Worm (Caenorhabditis elegans): ENCODE results near the gene C16A11.4.
A peak's percentile ranks its signal among the peaks of the same experiment; 100 is the strongest.

The C16A11.4 gene

ce11 chrII:4228112-4228770 lies 1.4 kb downstream of the C16A11.4 start:
- TF ChIP-seq atf-7 (tag; optimal IDR thresholded peaks at IDR 0.05) (no peak), nfyb-1 (GFP tag; IDR thresholded peaks at IDR 0.05) (0 out of 2 replicates have a peak, but pooled peaks have one; percentile 35), lsl-1 (GFP tag; optimal IDR thresholded peaks at IDR 0.05) (peak; percentile 25), rpc-1 (optimal IDR thresholded peaks at IDR 0.05) (no peak), rpc-1 (tag; optimal IDR thresholded peaks at IDR 0.05) (no peak), pbrm-1 (GFP tag; IDR thresholded peaks at IDR 0.05) (no peak), cebp-2 (GFP tag; IDR thresholded peaks at IDR 0.05) (peak; percentile 91), lin-54 (GFP tag; optimal IDR thresholded peaks at IDR 0.05) (peak; percentile 18), cebp-1 (GFP tag; IDR thresholded peaks at IDR 0.05) (no peak), cebp-1 (tag; optimal IDR thresholded peaks at IDR 0.05) (peak; percentile 4), ceh-58 (GFP tag; IDR thresholded peaks at IDR 0.05) (no peak), egrh-3 (GFP tag; IDR thresholded peaks at IDR 0.05) (0 out of 2 replicates have a peak, but pooled peaks have one; percentile 13), hmg-1.2 (GFP tag; IDR thresholded peaks at IDR 0.05) (0 out of 2 replicates have a peak, but pooled peaks have one; percentile 24), F33H1.4 (GFP tag; IDR thresholded peaks at IDR 0.05) (peak; percentile 49), madf-6 (GFP tag; IDR thresholded peaks at IDR 0.05) (peak; percentile 66), let-526 (GFP tag; IDR thresholded peaks at IDR 0.05) (no peak), mxl-1 (tag; optimal IDR thresholded peaks at IDR 0.05) (peak; percentile 5), zfh-2 (GFP tag; conservative IDR thresholded peaks at IDR 0.05) (peak; percentile 74), ztf-6 (GFP tag; IDR thresholded peaks at IDR 0.05) (no peak), chd-7 (tag; optimal IDR thresholded peaks at IDR 0.05) (peak; percentile 10), fkh-3 (tag; optimal IDR thresholded peaks at IDR 0.05) (peak; percentile 53), tbp1 (GFP tag; optimal IDR thresholded peaks at IDR 0.05) (peak; percentile 21), snpc-4 (GFP tag; optimal IDR thresholded peaks at IDR 0.05) (no peak), snpc-4 (tag; optimal IDR thresholded peaks at IDR 0.05) (no peak), C06A6.2 (GFP tag; conservative IDR thresholded peaks at IDR 0.05) (no peak), dox-1 (GFP tag; IDR thresholded peaks at IDR 0.05) (peak; percentile 4; the same call in 1 of the 2 replicates), madf-3 (GFP tag; IDR thresholded peaks at IDR 0.05) (no peak), K11D2.4 (GFP tag; IDR thresholded peaks at IDR 0.05) (no peak), hsf-1 (GFP tag; IDR thresholded peaks at IDR 0.05) (peak; percentile 49; the same call in 1 of the 2 replicates), ztf-26 (tag; optimal IDR thresholded peaks at IDR 0.05) (no peak), F39B2.1 (GFP tag; IDR thresholded peaks at IDR 0.05) (0 out of 2 replicates have a peak, but pooled peaks have one; percentile 30), F49E8.2 (tag; optimal IDR thresholded peaks at IDR 0.05; ENCODE audit: insufficient read depth) (peak; percentile 69), mcd-1 (GFP tag; IDR thresholded peaks at IDR 0.05) (peak; percentile 38; the same call in 1 of the 2 replicates), B0336.3 (GFP tag; IDR thresholded peaks at IDR 0.05) (peak; percentile 77), dpl-1 (GFP tag; optimal IDR thresholded peaks at IDR 0.05) (no peak), aptf-3 (GFP tag; IDR thresholded peaks at IDR 0.05) (0 out of 2 replicates have a peak, but pooled peaks have one; percentile 25)

ce11 chrII:4229106-4229708 lies 2.4 kb downstream of the C16A11.4 start, which contains the start of gene C16A11.3:
TSS of gene C16A11.3 (plus strand) at chrII:4229545.
- peak; percentile 41 for TF ChIP-seq F10E7.11 (tag; optimal IDR thresholded peaks at IDR 0.05)
- TF ChIP-seq K11D2.4 (GFP tag; IDR thresholded peaks at IDR 0.05) = no peak
- no peak for TF ChIP-seq aptf-2 (GFP tag; conservative IDR thresholded peaks at IDR 0.05)
- TF ChIP-seq ztf-25 (GFP tag; IDR thresholded peaks at IDR 0.05) = no peak
- TF ChIP-seq athp-1 (tag; optimal IDR thresholded peaks at IDR 0.05) = peak; percentile 62
- no peak for TF ChIP-seq gei-17 (GFP tag; optimal IDR thresholded peaks at IDR 0.05)
- no peak for TF ChIP-seq efl-1 (GFP tag; optimal IDR thresholded peaks at IDR 0.05)
- TF ChIP-seq Y56A3A.18 (GFP tag; IDR thresholded peaks at IDR 0.05) = peak; percentile 76; the same call in 1 of the 2 replicates
- TF ChIP-seq tbp1 (GFP tag; optimal IDR thresholded peaks at IDR 0.05) = peak; percentile 0
- TF ChIP-seq akir-1 (GFP tag; optimal IDR thresholded peaks at IDR 0.05) = no peak
- peak; percentile 91 for TF ChIP-seq F49E8.2 (tag; optimal IDR thresholded peaks at IDR 0.05; ENCODE audit: insufficient read depth)
- TF ChIP-seq xnd-1 (tag; optimal IDR thresholded peaks at IDR 0.05) = peak; percentile 81
- peak; percentile 32; the same call in 1 of the 2 replicates for TF ChIP-seq hmg-1.2 (GFP tag; IDR thresholded peaks at IDR 0.05)
- peak; percentile 12 for TF ChIP-seq lin-54 (GFP tag; optimal IDR thresholded peaks at IDR 0.05)
- no peak for TF ChIP-seq T26A5.8 (tag; optimal IDR thresholded peaks at IDR 0.05)
- peak; percentile 74 for TF ChIP-seq F33H1.4 (GFP tag; IDR thresholded peaks at IDR 0.05)
- TF ChIP-seq lsl-1 (GFP tag; optimal IDR thresholded peaks at IDR 0.05) = peak; percentile 75
- TF ChIP-seq madf-8 (GFP tag; conservative IDR thresholded peaks at IDR 0.05) = peak; percentile 48
- TF ChIP-seq egl-44 (GFP tag; IDR thresholded peaks at IDR 0.05) = no peak

Data from whole organism, young adult.